Fruit fly (Drosophila melanogaster) whole organism, embryonic: ENCODE measurements around the gene CG9426.

Experiments used
- Atf6 ChIP-seq: fragments of 200-800 bp; sonication (Bioruptor generic); IDR thresholded peaks from 2 replicates; pipeline ENCODE4 v1.3.6; 2022; ENCODE audit warnings: missing biosample characterization, missing genetic modification characterization
- BEAF-32 ChIP-seq: fragments of 200-800 bp; sonication (Bioruptor generic); optimal IDR thresholded peaks from 3 replicates; lab custom pipeline; 2017; ENCODE audit warnings: missing biosample characterization, missing genetic modification characterization, mild to moderate bottlenecking, moderate library complexity, missing genetic modification reagents
- CG10209 ChIP-seq: fragments of 200-800 bp; sonication (Bioruptor generic); optimal IDR thresholded peaks from 3 replicates; lab custom pipeline; 2017; ENCODE audit warnings: missing biosample characterization, mild to moderate bottlenecking, missing genetic modification characterization, missing genetic modification reagents
- CG15011 ChIP-seq: fragments of 200-800 bp; sonication (Bioruptor generic); optimal IDR thresholded peaks from 3 replicates; lab custom pipeline; 2018; ENCODE audit warnings: missing biosample characterization, mild to moderate bottlenecking, missing genetic modification characterization
- CG16779 ChIP-seq: fragments of 200-800 bp; sonication (Bioruptor generic); IDR thresholded peaks from 2 replicates; pipeline ENCODE4 v1.3.6; 2022; ENCODE audit warnings: missing biosample characterization, missing genetic modification characterization
- CG17359 ChIP-seq: fragments of 200-800 bp; sonication (Bioruptor generic); optimal IDR thresholded peaks from 3 replicates; lab custom pipeline; 2018; ENCODE audit warnings: missing biosample characterization, mild to moderate bottlenecking, missing genetic modification characterization, moderate library complexity
- CG17829 ChIP-seq: fragments of 200-800 bp; optimal IDR thresholded peaks from 2 replicates; lab custom pipeline; 2019; ENCODE audit warnings: missing biosample characterization, mild to moderate bottlenecking, missing genetic modification characterization, moderate library complexity
- CG18599 ChIP-seq: fragments of 200-800 bp; sonication (Bioruptor generic); optimal IDR thresholded peaks from 3 replicates; lab custom pipeline; 2017; ENCODE audit warnings: missing biosample characterization, missing genetic modification characterization, mild to moderate bottlenecking, moderate library complexity, missing genetic modification reagents
- CG30403 ChIP-seq: fragments of 200-800 bp; sonication (Bioruptor generic); optimal IDR thresholded peaks from 3 replicates; lab custom pipeline; 2016; ENCODE audit warnings: missing biosample characterization, missing genetic modification characterization
- CG7987 ChIP-seq: fragments of 200-800 bp; sonication (Bioruptor generic); optimal IDR thresholded peaks from 2 replicates; lab custom pipeline; 2018; ENCODE audit warnings: missing biosample characterization, mild to moderate bottlenecking, missing genetic modification characterization, moderate library complexity
- CG8290 ChIP-seq, 3 experiments: fragments of 200-800 bp; sonication (Bioruptor generic); optimal IDR thresholded peaks; 2 replicates each; lab custom pipeline; 2016 to 2019; ENCODE audit warnings: missing biosample characterization in 3 of 3, missing genetic modification characterization in 3 of 3, mild to moderate bottlenecking in 2 of 3, moderate library complexity in 1 of 3
- CG8478 ChIP-seq: fragments of >200 bp; optimal IDR thresholded peaks from 2 replicates; lab custom pipeline; 2018
- CG8765 ChIP-seq: fragments of 200-800 bp; sonication (Bioruptor generic); IDR thresholded peaks from 2 replicates; pipeline ENCODE4 v1.3.6; 2022; ENCODE audit warnings: missing biosample characterization, missing genetic modification characterization
- CTCF ChIP-seq: fragments of 200-800 bp; sonication (Bioruptor generic); optimal IDR thresholded peaks from 2 replicates; lab custom pipeline; 2017; ENCODE audit warnings: missing biosample characterization, mild to moderate bottlenecking, missing genetic modification characterization, moderate library complexity
- D19A ChIP-seq: fragments of 200-800 bp; optimal IDR thresholded peaks from 3 replicates; lab custom pipeline; 2019; ENCODE audit warnings: missing biosample characterization, mild to moderate bottlenecking, missing genetic modification characterization, moderate library complexity
- Deaf1 ChIP-seq: fragments of 200-800 bp; optimal IDR thresholded peaks from 3 replicates; lab custom pipeline; 2019; ENCODE audit warnings: missing biosample characterization, mild to moderate bottlenecking, missing genetic modification characterization, moderate library complexity
- Dek ChIP-seq: fragments of 200-800 bp; sonication (Bioruptor generic); optimal IDR thresholded peaks from 3 replicates; lab custom pipeline; 2019; ENCODE audit warnings: missing biosample characterization, mild to moderate bottlenecking, missing genetic modification characterization, moderate library complexity
- Dp ChIP-seq: fragments of 200-800 bp; sonication (Bioruptor generic); optimal IDR thresholded peaks from 2 replicates; lab custom pipeline; 2018; ENCODE audit warnings: missing biosample characterization, mild to moderate bottlenecking, missing genetic modification characterization, moderate library complexity
- ERR ChIP-seq: fragments of 200-800 bp; sonication (Bioruptor generic); optimal IDR thresholded peaks from 2 replicates; lab custom pipeline; 2016; ENCODE audit warnings: missing biosample characterization, missing genetic modification characterization
- H2.0 ChIP-seq: fragments of 200-800 bp; sonication (Bioruptor generic); IDR thresholded peaks from 2 replicates; pipeline ENCODE4 v1.3.6; 2022; ENCODE audit warnings: missing biosample characterization, missing genetic modification characterization
- HLH4C ChIP-seq: fragments of 200-800 bp; sonication (Bioruptor generic); IDR thresholded peaks from 3 replicates; pipeline ENCODE4 v1.3.6; 2022; ENCODE audit warnings: missing biosample characterization, missing genetic modification characterization; ENCODE audit not compliant: partially characterized antibody
- HmgD ChIP-seq: fragments of 200-800 bp; sonication (Bioruptor generic); optimal IDR thresholded peaks from 3 replicates; lab custom pipeline; 2016; ENCODE audit warnings: missing biosample characterization, missing genetic modification characterization
- Hr78 ChIP-seq, 2 experiments: fragments of 200-800 bp in 1 of 2; fragments of >200 bp in 1 of 2; sonication (Bioruptor generic) in 1 of 2; optimal IDR thresholded peaks; 2 replicates each; lab custom pipeline; 2017 to 2019; ENCODE audit warnings: missing biosample characterization in 2 of 2, missing genetic modification characterization in 2 of 2, mild to moderate bottlenecking in 1 of 2, moderate library complexity in 1 of 2
- Lhr ChIP-seq: fragments of 200-800 bp; sonication (Bioruptor generic); optimal IDR thresholded peaks from 3 replicates; lab custom pipeline; 2017; ENCODE audit warnings: mild to moderate bottlenecking, missing biosample characterization, missing genetic modification reagents, missing genetic modification characterization
- MTF-1 ChIP-seq: fragments of 200-800 bp; sonication (Bioruptor generic); optimal IDR thresholded peaks from 2 replicates; lab custom pipeline; 2018; ENCODE audit warnings: missing biosample characterization, mild to moderate bottlenecking, missing genetic modification characterization, borderline replicate concordance
- Meics ChIP-seq: fragments of 200-800 bp; sonication (Bioruptor generic); optimal IDR thresholded peaks from 2 replicates; lab custom pipeline; 2017; ENCODE audit warnings: missing biosample characterization, mild to moderate bottlenecking, missing genetic modification characterization
- Mrtf ChIP-seq: fragments of 200-800 bp; sonication (Bioruptor generic); IDR thresholded peaks from 3 replicates; pipeline ENCODE4 v1.3.6; 2022; ENCODE audit warnings: missing biosample characterization, missing genetic modification characterization
- Neu2 ChIP-seq: fragments of 200-800 bp; sonication (Bioruptor generic); optimal IDR thresholded peaks from 3 replicates; lab custom pipeline; 2016; ENCODE audit warnings: missing biosample characterization, missing genetic modification characterization, borderline replicate concordance
- Trl ChIP-seq, 3 experiments: fragments of >200 bp in 2 of 3; fragments of 200-800 bp in 1 of 3; sonication (Bioruptor generic) in 1 of 3; optimal IDR thresholded peaks; 2 replicates in 1 of 3; 3 replicates in 2 of 3; lab custom pipeline; 2016 to 2017; ENCODE audit warnings: missing biosample characterization in 1 of 3, missing genetic modification characterization in 1 of 3
- ab ChIP-seq: fragments of 200-800 bp; sonication (Bioruptor generic); optimal IDR thresholded peaks from 2 replicates; lab custom pipeline; 2016; ENCODE audit warnings: missing biosample characterization, missing genetic modification characterization
- al ChIP-seq: fragments of 200-800 bp; sonication (Bioruptor generic); IDR thresholded peaks from 2 replicates; pipeline ENCODE4 v1.3.6; 2022; ENCODE audit warnings: missing biosample characterization, missing genetic modification characterization
- chif ChIP-seq, 2 experiments: fragments of 200-800 bp; sonication (Bioruptor generic); optimal IDR thresholded peaks; 3 replicates each; lab custom pipeline; 2016; ENCODE audit warnings: missing biosample characterization in 2 of 2, missing genetic modification characterization in 2 of 2
- dmrt99B ChIP-seq: fragments of 200-800 bp; sonication (Bioruptor generic); optimal IDR thresholded peaks from 2 replicates; lab custom pipeline; 2018; ENCODE audit warnings: missing biosample characterization, mild to moderate bottlenecking, missing genetic modification characterization, moderate library complexity
- dpn ChIP-seq, 2 experiments: fragments of 200-800 bp; sonication (Bioruptor generic); optimal IDR thresholded peaks; 3 replicates each; lab custom pipeline; 2016; ENCODE audit warnings: missing biosample characterization in 2 of 2, missing genetic modification characterization in 2 of 2
- gro ChIP-seq: fragments of 200-800 bp; sonication (Bioruptor generic); optimal IDR thresholded peaks from 2 replicates; lab custom pipeline; 2016; ENCODE audit warnings: missing biosample characterization, missing genetic modification characterization
- ind ChIP-seq: fragments of 200-800 bp; sonication (Bioruptor generic); optimal IDR thresholded peaks from 3 replicates; lab custom pipeline; 2016; ENCODE audit warnings: missing biosample characterization, missing genetic modification characterization
- lab ChIP-seq: fragments of 200-800 bp; sonication (Bioruptor generic); optimal IDR thresholded peaks from 3 replicates; lab custom pipeline; 2017; ENCODE audit warnings: missing biosample characterization, missing genetic modification characterization, mild to moderate bottlenecking, moderate library complexity, missing genetic modification reagents
- mirr ChIP-seq: fragments of 200-800 bp; sonication (Bioruptor generic); optimal IDR thresholded peaks from 3 replicates; lab custom pipeline; 2018; ENCODE audit warnings: missing biosample characterization, mild to moderate bottlenecking, missing genetic modification characterization
- oc ChIP-seq: fragments of 200-800 bp; sonication (Bioruptor generic); optimal IDR thresholded peaks from 2 replicates; lab custom pipeline; 2018; ENCODE audit warnings: missing biosample characterization, mild to moderate bottlenecking, missing genetic modification characterization, moderate library complexity
- odd ChIP-seq: fragments of 200-800 bp; sonication (Bioruptor generic); optimal IDR thresholded peaks from 2 replicates; lab custom pipeline; 2017; ENCODE audit warnings: missing biosample characterization, mild to moderate bottlenecking, missing genetic modification characterization
- pita ChIP-seq: fragments of 200-800 bp; sonication (Bioruptor generic); optimal IDR thresholded peaks from 2 replicates; lab custom pipeline; 2017; ENCODE audit warnings: missing biosample characterization, mild to moderate bottlenecking, missing genetic modification characterization
- prd ChIP-seq, 3 experiments: fragments of >200 bp in 2 of 3; fragments of 200-800 bp in 1 of 3; sonication (Bioruptor generic) in 1 of 3; optimal IDR thresholded peaks in 2 of 3; IDR thresholded peaks in 1 of 3; 2 replicates in 2 of 3; 3 replicates in 1 of 3; pipeline versions ENCODE4 v1.3.6 to Lab custom; 2017 to 2022; ENCODE audit warnings: missing biosample characterization in 1 of 3, missing genetic modification characterization in 1 of 3
- pros ChIP-seq: fragments of 200-800 bp; sonication (Bioruptor generic); optimal IDR thresholded peaks from 3 replicates; lab custom pipeline; 2019; ENCODE audit warnings: missing biosample characterization, mild to moderate bottlenecking, missing genetic modification characterization, moderate library complexity
- pzg ChIP-seq: fragments of 200-800 bp; sonication (Bioruptor generic); optimal IDR thresholded peaks from 3 replicates; lab custom pipeline; 2018; ENCODE audit warnings: missing biosample characterization, mild to moderate bottlenecking, missing genetic modification characterization, moderate library complexity
- sr ChIP-seq: fragments of 200-800 bp; sonication (Bioruptor generic); IDR thresholded peaks from 3 replicates; pipeline ENCODE4 v1.3.6; 2022; ENCODE audit warnings: missing biosample characterization, missing genetic modification characterization
- stc ChIP-seq: fragments of 200-800 bp; sonication (Bioruptor generic); IDR thresholded peaks from 2 replicates; pipeline ENCODE4 v1.3.6; 2022; ENCODE audit warnings: missing biosample characterization, missing genetic modification characterization
- tgo ChIP-seq: fragments of 200-800 bp; sonication (Bioruptor generic); IDR thresholded peaks from 3 replicates; pipeline ENCODE4 v1.3.6; 2022; ENCODE audit warnings: missing biosample characterization, missing genetic modification characterization
- wek ChIP-seq: fragments of 200-800 bp; sonication (Bioruptor generic); optimal IDR thresholded peaks from 3 replicates; lab custom pipeline; 2018; ENCODE audit warnings: missing biosample characterization, mild to moderate bottlenecking, missing genetic modification characterization, moderate library complexity

CG9426 gene

DNA sequence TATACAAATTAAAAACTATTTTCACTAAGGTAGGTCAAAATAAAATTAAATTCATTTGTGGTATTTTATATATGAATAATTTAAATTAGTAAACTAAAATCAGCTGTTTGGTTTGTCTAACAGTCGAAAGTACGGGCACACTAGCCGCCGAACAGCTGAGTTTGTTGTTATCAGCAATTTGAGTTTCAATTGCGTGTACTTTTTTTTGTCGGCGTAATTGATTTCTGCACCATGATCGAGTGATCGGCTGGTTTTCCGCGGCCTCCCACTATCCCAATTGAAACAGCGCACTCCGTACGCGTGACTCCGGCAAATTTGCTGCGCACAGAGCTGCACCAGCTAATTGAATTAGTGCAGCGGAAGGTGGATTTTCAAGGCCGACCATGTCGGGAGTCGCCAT lies 40.6 kb downstream of the CG9426 start, which contains the start of gene Alg7 (continued):
- TF ChIP-seq tgo (GFP tag; lab: Robert Waterston, UW) = no peak
- TF ChIP-seq Dp = peak; percentile 37
- no peak for TF ChIP-seq CG17829 (tag; lab: Kevin White, UChicago)
- TF ChIP-seq Hr78 (GFP tag; optimal IDR thresholded peaks at IDR 0.05; lab: Kevin White, UChicago) = no peak
- no peak for TF ChIP-seq wek
- no peak for TF ChIP-seq CG8478 (lab: Kevin White, UChicago)
- no peak for TF ChIP-seq ERR (GFP tag; lab: Kevin White, UChicago)
- TF ChIP-seq lab (GFP tag; lab: Kevin White, UChicago) = no peak
- no peak for TF ChIP-seq pros
- TF ChIP-seq chif (GFP tag; optimal IDR thresholded peaks at IDR 0.05; lab: Kevin White, UChicago) = no peak
- TF ChIP-seq CG30403 (GFP tag; lab: Kevin White, UChicago) = no peak
- peak; percentile 6 for TF ChIP-seq BEAF-32 (GFP tag; lab: Kevin White, UChicago)
- no peak for TF ChIP-seq gro
- no peak for TF ChIP-seq Mrtf (GFP tag; lab: Robert Waterston, UW)
- TF ChIP-seq HLH4C (GFP tag; lab: Robert Waterston, UW) = no peak
- no peak for TF ChIP-seq CG15011

DNA sequence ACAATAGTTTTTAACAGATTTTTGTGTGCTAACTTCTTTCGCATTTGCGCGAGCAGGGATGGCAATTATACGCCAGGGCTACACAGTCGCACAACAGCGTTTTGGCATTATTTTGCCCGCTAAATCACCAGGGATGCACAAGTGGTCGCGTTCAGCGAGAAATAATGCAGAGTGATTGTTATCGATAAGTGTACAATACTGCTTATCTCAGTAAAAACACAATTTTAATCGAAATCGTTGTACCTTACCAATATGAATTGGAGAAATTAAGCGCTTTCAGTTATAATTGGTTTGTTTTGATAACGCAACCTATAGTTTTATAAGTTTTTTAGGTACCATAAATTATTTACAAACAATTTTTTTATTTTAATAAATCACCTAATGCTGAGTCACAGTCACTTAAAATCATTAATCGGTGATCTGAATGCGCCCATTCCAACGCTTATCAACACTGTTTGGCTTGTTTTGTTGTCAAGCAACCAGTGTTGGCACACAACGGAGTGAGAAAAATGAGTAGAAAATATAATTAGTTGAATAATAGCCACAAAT lies 42.9 kb downstream of the CG9426 start, which contains the start of the genes Sfmbt and CG5439:
Gene Sfmbt, minus strand, starts transcription at position 85 of the 549 bp plus-strand sequence.
Gene CG5439, plus strand, starts transcription at position 450 of the 549 bp plus-strand sequence.
- TF ChIP-seq Trl (optimal IDR thresholded peaks at IDR 0.05; lab: Kevin White, UChicago) (no peak), Trl (GFP tag; optimal IDR thresholded peaks at IDR 0.05; lab: Kevin White, UChicago) (peak; percentile 82), Lhr (peak; percentile 69), al (GFP tag; lab: Robert Waterston, UW) (peak; percentile 71), MTF-1 (no peak), Neu2 (no peak), mirr (GFP tag; lab: Kevin White, UChicago) (no peak), CG18599 (GFP tag; lab: Kevin White, UChicago) (no peak), CG17359 (no peak), pita (GFP tag; lab: Kevin White, UChicago) (no peak), pzg (GFP tag; lab: Kevin White, UChicago) (peak; percentile 89), Mrtf (GFP tag; lab: Robert Waterston, UW) (peak; percentile 70), CG7987 (GFP tag; lab: Kevin White, UChicago) (peak; percentile 15), dmrt99B (no peak), CG10209 (GFP tag; lab: Kevin White, UChicago) (no peak), H2.0 (peak; percentile 38), CG8290 (GFP tag; optimal IDR thresholded peaks at IDR 0.05; lab: Kevin White, UChicago) (peak; percentile 75), CG8290 (tag; optimal IDR thresholded peaks at IDR 0.05; lab: Kevin White, UChicago) (peak in 1 of 2 experiments; percentile 58), Atf6 (GFP tag; lab: Robert Waterston, UW) (peak; percentile 53; the same call in 1 of the 2 replicates), prd (optimal IDR thresholded peaks at IDR 0.05; lab: Kevin White, UChicago) (no peak), prd (GFP tag; IDR thresholded peaks at IDR 0.05; lab: Robert Waterston, UW) (peak; percentile 80), D19A (tag; lab: Kevin White, UChicago) (no peak), Meics (peak; percentile 69), CG8765 (GFP tag; lab: Robert Waterston, UW) (0 out of 2 replicates have a peak, but pooled peaks have one; percentile 33), HmgD (GFP tag; lab: Kevin White, UChicago) (peak; percentile 89), CTCF (GFP tag; lab: Kevin White, UChicago) (peak; percentile 10), ab (peak; percentile 54), odd (GFP tag; lab: Kevin White, UChicago) (no peak), sr (GFP tag; lab: Robert Waterston, UW) (no peak), oc (tag; lab: Kevin White, UChicago) (no peak), ind (GFP tag; lab: Kevin White, UChicago) (peak; percentile 89), Deaf1 (no peak), CG16779 (peak; percentile 61; the same call in 1 of the 2 replicates), stc (GFP tag; lab: Robert Waterston, UW) (no peak), Dek (tag; lab: Kevin White, UChicago) (peak; percentile 74), dpn (GFP tag; optimal IDR thresholded peaks at IDR 0.05; lab: Kevin White, UChicago) (peak; percentile 85)
